Worm (Caenorhabditis elegans) whole organism, L4 larva: ENCODE data around the gene ttr-6.

ENCODE experiments used
- D1046.2 ChIP-seq: fragments of 200-800 bp; sonication (Bioruptor generic); IDR thresholded peaks from 2 replicates; pipeline ENCODE4 v1.3.6; 2022; ENCODE audit warnings: missing genetic modification characterization, missing compliant biosample characterization
- F26F4.8 ChIP-seq: fragments of 200-800 bp; sonication (Bioruptor generic); conservative IDR thresholded peaks from 2 replicates; pipeline ENCODE4 v1.3.6; 2022; ENCODE audit warnings: missing genetic modification characterization, missing compliant biosample characterization
- ceh-82 ChIP-seq: sonication (generic microtip); optimal IDR thresholded peaks from 2 replicates; lab custom pipeline; 2017; ENCODE audit warnings: missing biosample characterization, missing genetic modification characterization
- cey-2 ChIP-seq: sonication (generic microtip); optimal IDR thresholded peaks from 3 replicates; lab custom pipeline; 2017; ENCODE audit warnings: missing genetic modification characterization, mild to moderate bottlenecking, missing compliant biosample characterization, antibody characterized with exemption, borderline replicate concordance; ENCODE audit not compliant: insufficient read depth
- nhr-41 ChIP-seq: fragments of 200-800 bp; sonication (Bioruptor generic); IDR thresholded peaks from 2 replicates; pipeline ENCODE4 v1.3.6; 2022; ENCODE audit warnings: missing genetic modification reagents, missing genetic modification characterization, missing compliant biosample characterization
- nhr-76 ChIP-seq: fragments of 150-350 bp; optimal IDR thresholded peaks from 2 replicates; lab custom pipeline; 2014; ENCODE audit warnings: missing biosample characterization, missing genetic modification characterization
- pha-4 ChIP-seq, 2 experiments: fragments of 150-350 bp in 1 of 2; fragments of 200-800 bp in 1 of 2; sonication (Bioruptor generic) in 1 of 2; IDR thresholded peaks in 1 of 2; optimal IDR thresholded peaks in 1 of 2; 2 replicates each; pipeline versions ENCODE4 v1.3.6 to Lab custom; 2014 to 2022; ENCODE audit warnings: missing genetic modification characterization in 2 of 2, missing genetic modification reagents in 2 of 2, missing biosample characterization in 1 of 2, missing compliant biosample characterization in 1 of 2
- unc-39 ChIP-seq: sonication (generic microtip); optimal IDR thresholded peaks from 2 replicates; lab custom pipeline; 2017; ENCODE audit warnings: missing biosample characterization, missing genetic modification characterization
- unc-62 ChIP-seq, 3 experiments: fragments of 150-350 bp in 1 of 3; sonication (generic microtip); optimal IDR thresholded peaks in 2 of 3; peaks in 1 of 3; 1 replicate in 1 of 3; 2 replicates in 2 of 3; lab custom pipeline; 2014 to 2017; ENCODE audit warnings: missing biosample characterization in 3 of 3, missing genetic modification characterization in 3 of 3, missing genetic modification reagents in 3 of 3, missing genotype in 1 of 3
- ztf-11 ChIP-seq: fragments of 150-350 bp; optimal IDR thresholded peaks from 2 replicates; lab custom pipeline; 2014; ENCODE audit warnings: missing biosample characterization, missing genetic modification characterization

- no peak for TF ChIP-seq nhr-76 (tag; lab: Kevin White, UChicago)
- TF ChIP-seq pha-4 (GFP tag; IDR thresholded peaks at IDR 0.05; lab: Robert Waterston, UW): no peak
- no peak for TF ChIP-seq pha-4 (tag; optimal IDR thresholded peaks at IDR 0.05; lab: Kevin White, UChicago)
- no peak for TF ChIP-seq D1046.2 (GFP tag; lab: Robert Waterston, UW)
- no peak for TF ChIP-seq cey-2
- no peak for TF ChIP-seq nhr-41 (GFP tag; lab: Robert Waterston, UW)
- no peak for TF ChIP-seq ztf-11 (tag; lab: Kevin White, UChicago)
- TF ChIP-seq ceh-82 (tag; lab: Kevin White, UChicago): no peak
- no peak for TF ChIP-seq F26F4.8 (GFP tag; lab: Robert Waterston, UW)
- TF ChIP-seq unc-62 (GFP tag; optimal IDR thresholded peaks at IDR 0.05 in 1 of 2; lab: Kevin White, UChicago): no peak
- no peak for TF ChIP-seq unc-62 (tag; optimal IDR thresholded peaks at IDR 0.05; lab: Kevin White, UChicago)
- TF ChIP-seq unc-39 (tag; lab: Kevin White, UChicago): no peak
Measured at ce11 chrX:6631437-6631836, 34.5 kb upstream of the ttr-6 start, which contains the start of gene aexr-2.
